Fruit fly (Drosophila melanogaster): ENCODE data around the gene CG33258.

Gene CG33258

DNA sequence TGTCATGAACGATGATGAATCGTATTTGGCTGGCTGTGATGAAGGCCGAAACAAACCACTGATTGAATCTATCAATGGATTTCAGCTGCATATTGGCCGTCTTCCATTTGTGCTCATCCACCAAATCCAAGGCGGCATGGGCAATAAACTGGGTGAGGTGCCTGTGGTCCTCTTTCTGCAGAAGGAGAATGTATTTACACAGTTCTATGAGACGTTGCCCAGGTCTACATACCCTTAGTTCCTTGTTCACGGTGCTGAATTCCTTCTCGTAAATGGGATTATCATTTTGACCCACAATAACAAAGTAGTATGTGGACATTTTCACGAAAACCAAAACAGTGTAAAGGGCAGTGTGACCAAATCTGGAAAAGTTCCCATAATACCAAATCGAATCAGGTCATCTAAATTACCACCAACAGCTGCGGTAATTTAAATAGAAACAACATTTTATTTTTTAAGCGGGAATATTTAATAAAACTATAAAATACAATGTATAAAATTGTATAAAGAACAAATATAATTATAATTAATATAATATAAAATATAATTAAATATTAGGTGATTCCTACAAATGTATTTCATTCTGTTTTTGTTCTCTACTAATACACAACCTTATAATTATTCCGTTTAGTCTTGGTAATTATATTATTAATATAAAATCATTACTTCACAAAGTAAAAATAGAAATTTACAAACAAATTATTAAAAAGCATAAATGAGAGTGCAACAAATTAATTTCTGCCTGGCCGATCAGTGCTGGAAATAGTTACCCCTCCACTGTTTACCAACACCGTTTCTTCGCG lies 49.1 kb downstream of the CG33258 start, which contains the start of the genes Trs20 and elg1:
Gene Trs20, minus strand, starts transcription at position 369 of the 803 bp plus-strand sequence.
Gene elg1, plus strand, starts transcription at position 765 of the 803 bp plus-strand sequence.
- TF ChIP-seq fd96Ca (GFP tag; IDR thresholded peaks at IDR 0.05) (no peak), CG4496 (GFP tag; IDR thresholded peaks at IDR 0.05) (no peak), Snoo (tag; optimal IDR thresholded peaks at IDR 0.05) (peak; percentile 49), gl (tag; optimal IDR thresholded peaks at IDR 0.05) (no peak), Pif1A (GFP tag; optimal IDR thresholded peaks at IDR 0.05) (no peak), EcR (GFP tag; optimal IDR thresholded peaks at IDR 0.05) (peak; percentile 27), Pif1B (GFP tag; optimal IDR thresholded peaks at IDR 0.05) (no peak), CG8159 (tag; optimal IDR thresholded peaks at IDR 0.05) (no peak), CG34367 (tag; optimal IDR thresholded peaks at IDR 0.05) (peak; percentile 23), CG9948 (tag; optimal IDR thresholded peaks at IDR 0.05) (peak; percentile 24), CG32121 (GFP tag; IDR thresholded peaks at IDR 0.05) (peak; percentile 40; the same call in 1 of the 2 replicates), CG13204 (GFP tag; optimal IDR thresholded peaks at IDR 0.05) (no peak), rn (GFP tag; IDR thresholded peaks at IDR 0.05) (no peak), CG17806 (tag; optimal IDR thresholded peaks at IDR 0.05) (peak; percentile 20), CG10348 (GFP tag; IDR thresholded peaks at IDR 0.05) (no peak), CG12605 (GFP tag; IDR thresholded peaks at IDR 0.05) (no peak; the same call in 1 of the 2 replicates), D1 (tag; optimal IDR thresholded peaks at IDR 0.05) (no peak), CG14655 (GFP tag; optimal IDR thresholded peaks at IDR 0.05) (no peak), CG8301 (tag; optimal IDR thresholded peaks at IDR 0.05) (no peak), CG15710 (tag; optimal IDR thresholded peaks at IDR 0.05) (peak; percentile 60), Ets98B (GFP tag; IDR thresholded peaks at IDR 0.05) (peak; percentile 10; the same call in 1 of the 2 replicates)

DNA sequence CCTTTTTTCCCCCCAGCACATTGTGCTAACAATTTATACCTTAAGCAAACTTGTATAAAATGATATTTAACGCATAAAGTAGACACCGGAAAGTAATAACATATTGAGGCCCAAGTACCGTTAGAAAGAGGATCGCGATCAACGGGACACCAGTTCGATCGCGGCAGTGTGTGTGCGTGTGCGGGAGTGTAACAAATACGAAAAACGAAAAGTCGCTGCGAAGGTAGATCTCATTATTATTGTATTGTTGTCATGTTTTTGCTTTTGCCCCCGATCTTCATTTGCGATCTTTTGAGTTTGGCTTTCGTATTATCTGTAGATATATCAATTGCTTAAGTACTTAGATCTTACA lies 49.7 kb downstream of the CG33258 start:
- TF ChIP-seq rn (GFP tag; IDR thresholded peaks at IDR 0.05) (no peak), Snoo (tag; optimal IDR thresholded peaks at IDR 0.05) (no peak), CG34367 (tag; optimal IDR thresholded peaks at IDR 0.05) (no peak), fd96Ca (GFP tag; IDR thresholded peaks at IDR 0.05) (no peak), CG13204 (GFP tag; optimal IDR thresholded peaks at IDR 0.05) (no peak), CG12605 (GFP tag; IDR thresholded peaks at IDR 0.05) (no peak), Pif1A (GFP tag; optimal IDR thresholded peaks at IDR 0.05) (no peak), gl (tag; optimal IDR thresholded peaks at IDR 0.05) (no peak), Ets98B (GFP tag; IDR thresholded peaks at IDR 0.05) (no peak), CG15710 (tag; optimal IDR thresholded peaks at IDR 0.05) (no peak), EcR (GFP tag; optimal IDR thresholded peaks at IDR 0.05) (no peak), CG8159 (tag; optimal IDR thresholded peaks at IDR 0.05) (no peak), CG10348 (GFP tag; IDR thresholded peaks at IDR 0.05) (no peak), D1 (tag; optimal IDR thresholded peaks at IDR 0.05) (no peak), CG8301 (tag; optimal IDR thresholded peaks at IDR 0.05) (no peak)

All from whole organism, pupa.